Worm (Caenorhabditis elegans) whole organism, L3 larva: ENCODE data around the gene srh-286.

ENCODE experiments used
- ceh-82 ChIP-seq: fragments of 150-350 bp; optimal IDR thresholded peaks from 2 replicates; lab custom pipeline; 2014; ENCODE audit warnings: missing biosample characterization, missing genetic modification characterization
- mdl-1 ChIP-seq: fragments of 150-350 bp; optimal IDR thresholded peaks from 2 replicates; lab custom pipeline; 2014; ENCODE audit warnings: missing biosample characterization, missing genetic modification characterization
- pqm-1 ChIP-seq: fragments of 150-350 bp; optimal IDR thresholded peaks from 2 replicates; lab custom pipeline; 2017; ENCODE audit warnings: missing biosample characterization, missing genetic modification characterization, inconsistent platforms

DNA sequence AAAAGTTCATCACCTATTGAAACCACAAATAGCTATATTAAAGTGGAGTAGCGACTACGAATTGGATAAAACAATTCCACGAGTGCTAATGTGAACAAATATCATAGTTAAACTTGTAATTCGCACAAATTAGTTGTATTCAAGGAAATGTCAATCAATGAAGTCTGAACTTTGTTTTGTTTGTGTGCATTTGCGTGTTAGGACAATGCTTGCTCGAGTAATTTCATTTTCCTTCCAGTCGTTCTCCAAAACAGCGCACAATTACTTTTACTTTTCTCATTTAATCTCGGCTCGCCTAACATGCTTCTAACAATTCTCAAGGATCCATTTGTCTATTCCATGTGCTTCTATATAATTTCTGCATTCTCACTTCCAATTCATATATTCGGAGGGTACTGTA lies 19.4 kb downstream of the srh-286 start, which contains the start of gene srh-301:
- TF ChIP-seq pqm-1 (no peak), ceh-82 (no peak), mdl-1 (tag; lab: Kevin White, UChicago) (no peak)
